Worm (Caenorhabditis elegans): Measurements from ENCODE around the gene srbc-42.

srbc-42 gene

ce11 chrV:2207527-2207926 is 16.5 kb upstream of the srbc-42 start:
- no peak for TF ChIP-seq dao-5 (tag; optimal IDR thresholded peaks at IDR 0.05)
- no peak for TF ChIP-seq him-1 (tag; optimal IDR thresholded peaks at IDR 0.05)
- no peak for TF ChIP-seq W03F9.2 (tag; optimal IDR thresholded peaks at IDR 0.05)

- TF ChIP-seq him-1 (tag; optimal IDR thresholded peaks at IDR 0.05) (no peak), dao-5 (tag; optimal IDR thresholded peaks at IDR 0.05) (no peak), W03F9.2 (tag; optimal IDR thresholded peaks at IDR 0.05) (no peak)
These were observed 15.8 kb upstream of the srbc-42 start, which contains the start of gene svh-11 for ce11 chrV:2206801-2207200. Gene svh-11 (plus strand): TSS chrV:2207101.

DNA sequence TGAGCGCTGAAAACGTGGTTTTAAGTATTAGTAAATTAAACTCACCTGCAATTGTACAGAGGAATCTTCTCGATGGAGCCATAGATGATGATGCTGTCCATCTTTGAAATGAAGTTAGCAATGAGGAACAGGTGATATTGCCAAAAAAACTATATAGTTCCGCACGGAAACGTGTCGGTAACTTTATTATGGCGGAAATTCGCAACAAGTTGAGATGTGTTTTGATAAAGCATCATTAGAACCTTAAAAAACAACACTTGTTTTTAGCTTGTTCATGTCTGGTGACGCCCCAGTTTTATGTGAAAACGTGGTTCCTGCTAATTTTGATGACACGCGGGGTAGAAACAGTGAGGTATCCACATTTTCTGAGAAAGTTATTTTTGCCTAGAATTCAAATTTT is 15.2 kb upstream of the srbc-42 start, which contains the start of gene srt-40:
TSS of gene srt-40 (minus strand) at position 101 of the 400 bp plus-strand sequence.
- no peak for TF ChIP-seq W03F9.2 (tag; optimal IDR thresholded peaks at IDR 0.05)
- TF ChIP-seq dao-5 (tag; optimal IDR thresholded peaks at IDR 0.05): no peak
- no peak for TF ChIP-seq him-1 (tag; optimal IDR thresholded peaks at IDR 0.05)

DNA sequence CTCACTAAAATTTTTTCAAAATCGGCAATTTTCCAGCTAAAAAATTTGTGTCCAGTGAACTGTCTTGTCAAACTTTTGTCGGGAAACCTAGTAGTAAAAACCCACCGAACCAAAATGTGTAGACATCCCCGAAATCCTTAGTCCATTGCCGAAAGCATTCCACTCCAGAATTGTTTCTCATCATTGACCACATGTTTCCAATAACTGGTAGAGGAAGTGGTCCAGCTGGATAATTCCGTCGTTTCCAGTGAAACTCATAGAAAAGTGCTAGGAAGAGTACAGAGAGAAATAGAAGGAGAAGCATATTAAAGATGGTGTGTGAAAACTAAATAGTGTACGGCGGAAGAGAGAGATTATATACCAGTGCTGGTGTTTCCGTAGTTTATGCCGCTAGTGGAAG is 13.1 kb upstream of the srbc-42 start, which contains the start of gene cyp-33C12:
TSS of gene cyp-33C12 (minus strand) at position 321 of the 400 bp plus-strand sequence.
- no peak for TF ChIP-seq him-1 (tag; optimal IDR thresholded peaks at IDR 0.05)
- TF ChIP-seq dao-5 (tag; optimal IDR thresholded peaks at IDR 0.05): no peak
- no peak for TF ChIP-seq W03F9.2 (tag; optimal IDR thresholded peaks at IDR 0.05)

ce11 chrV:2201240-2201639 is 10.2 kb upstream of the srbc-42 start, which contains the start of gene cyp-32B1:
Gene cyp-32B1 (minus strand): TSS chrV:2201415.
- no peak for TF ChIP-seq dao-5 (tag; optimal IDR thresholded peaks at IDR 0.05)
- TF ChIP-seq him-1 (tag; optimal IDR thresholded peaks at IDR 0.05): no peak
- TF ChIP-seq W03F9.2 (tag; optimal IDR thresholded peaks at IDR 0.05): no peak

- TF ChIP-seq him-1 (tag; optimal IDR thresholded peaks at IDR 0.05) (no peak), W03F9.2 (tag; optimal IDR thresholded peaks at IDR 0.05) (no peak), dao-5 (tag; optimal IDR thresholded peaks at IDR 0.05) (no peak)
These were observed 9.4 kb upstream of the srbc-42 start for ce11 chrV:2200402-2200801.

ce11 chrV:2199594-2199993 is 8.6 kb upstream of the srbc-42 start:
- no peak for TF ChIP-seq W03F9.2 (tag; optimal IDR thresholded peaks at IDR 0.05)
- no peak for TF ChIP-seq dao-5 (tag; optimal IDR thresholded peaks at IDR 0.05)
- no peak for TF ChIP-seq him-1 (tag; optimal IDR thresholded peaks at IDR 0.05)

ce11 chrV:2192117-2192516 is 1.1 kb upstream of the srbc-42 start, which contains the start of gene nhr-13:
Gene nhr-13 (plus strand): TSS chrV:2192485.
- no peak for TF ChIP-seq dao-5 (tag; optimal IDR thresholded peaks at IDR 0.05)

DNA sequence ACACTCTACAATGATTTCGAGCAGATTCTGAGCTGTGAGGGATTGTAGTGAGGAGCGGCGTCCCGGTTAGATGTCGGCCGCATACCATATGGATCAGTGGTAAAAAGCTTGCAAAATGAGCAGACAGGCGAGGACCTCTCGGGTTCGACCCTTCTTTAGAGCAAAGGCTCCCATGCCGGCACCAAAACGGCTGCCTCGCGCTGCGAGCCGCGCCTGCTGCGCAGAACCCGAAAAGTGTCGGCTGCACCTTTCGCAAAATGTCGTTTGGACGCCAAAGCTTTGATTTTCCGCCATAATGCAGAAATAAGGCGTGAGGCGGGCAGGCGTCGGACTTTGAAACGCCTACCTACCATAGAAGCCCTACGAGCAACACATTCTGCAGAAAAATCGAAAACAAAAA is 639 bp downstream of the srbc-42 start:
- TF ChIP-seq him-1 (tag; optimal IDR thresholded peaks at IDR 0.05): no peak
- no peak for TF ChIP-seq dao-5 (tag; optimal IDR thresholded peaks at IDR 0.05)
- TF ChIP-seq W03F9.2 (tag; optimal IDR thresholded peaks at IDR 0.05): no peak

DNA sequence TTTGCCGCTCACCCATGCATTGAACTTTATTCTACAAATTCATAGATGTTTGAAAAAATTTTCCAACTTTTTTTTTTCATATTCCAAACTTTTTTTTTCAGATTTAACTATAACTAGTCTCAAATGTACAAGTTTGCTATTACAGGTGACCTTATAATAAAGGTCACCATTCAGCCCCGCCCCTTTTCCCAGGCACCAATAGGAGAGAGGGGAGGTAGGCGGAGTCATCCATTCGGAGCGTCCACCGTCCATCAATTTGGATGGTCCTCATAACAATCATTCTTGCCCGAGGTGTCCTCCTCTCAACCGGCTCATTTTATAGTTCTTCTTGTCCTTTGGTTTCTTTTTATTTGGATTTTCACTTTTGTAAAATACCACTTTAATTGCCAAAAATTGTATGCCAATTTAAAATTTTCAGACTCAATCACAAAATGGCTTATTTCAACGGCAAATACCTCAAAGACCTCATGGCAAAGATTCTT is 3.1 kb downstream of the srbc-42 start, which contains the start of gene Y5H2B.3:
TSS of gene Y5H2B.3 (plus strand) at position 432 of the 482 bp plus-strand sequence.
- TF ChIP-seq W03F9.2 (tag; optimal IDR thresholded peaks at IDR 0.05) (no peak), him-1 (tag; optimal IDR thresholded peaks at IDR 0.05) (no peak), dao-5 (tag; optimal IDR thresholded peaks at IDR 0.05) (no peak)

- no peak for TF ChIP-seq W03F9.2 (tag; optimal IDR thresholded peaks at IDR 0.05)
- no peak for TF ChIP-seq him-1 (tag; optimal IDR thresholded peaks at IDR 0.05)
- no peak for TF ChIP-seq dao-5 (tag; optimal IDR thresholded peaks at IDR 0.05)
These were observed 5.5 kb downstream of the srbc-42 start for ce11 chrV:2185486-2185885.

DNA sequence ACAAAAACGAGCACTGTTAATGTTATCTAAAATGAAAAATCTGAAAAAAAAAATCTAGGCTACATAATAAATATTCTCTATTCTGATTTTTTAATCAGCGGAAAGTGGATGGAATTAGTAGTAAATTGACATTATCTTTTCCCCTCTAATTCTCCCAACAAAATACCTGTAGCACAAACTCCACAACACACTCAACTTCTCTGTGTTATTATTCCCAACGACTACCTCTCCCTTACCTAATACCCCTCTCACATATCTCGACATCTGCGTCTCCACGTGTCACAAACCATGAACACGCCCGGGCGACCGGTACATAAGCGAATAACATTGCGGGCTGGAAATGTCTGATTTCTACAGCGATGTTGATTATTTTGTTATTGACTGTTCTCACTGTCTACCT is 7.9 kb downstream of the srbc-42 start, which contains the start of gene cyp-33C2:
TSS of gene cyp-33C2 (plus strand) at position 327 of the 400 bp plus-strand sequence.
- TF ChIP-seq dao-5 (tag; optimal IDR thresholded peaks at IDR 0.05): no peak
- no peak for TF ChIP-seq W03F9.2 (tag; optimal IDR thresholded peaks at IDR 0.05)
- no peak for TF ChIP-seq him-1 (tag; optimal IDR thresholded peaks at IDR 0.05)

ce11 chrV:2181738-2182137 is 9.3 kb downstream of the srbc-42 start, which contains the start of gene srbc-16:
Gene srbc-16 (plus strand): TSS chrV:2182038.
- TF ChIP-seq dao-5 (tag; optimal IDR thresholded peaks at IDR 0.05) (no peak), him-1 (tag; optimal IDR thresholded peaks at IDR 0.05) (no peak), W03F9.2 (tag; optimal IDR thresholded peaks at IDR 0.05) (no peak)

- TF ChIP-seq W03F9.2 (tag; optimal IDR thresholded peaks at IDR 0.05) (no peak), him-1 (tag; optimal IDR thresholded peaks at IDR 0.05) (no peak), dao-5 (tag; optimal IDR thresholded peaks at IDR 0.05) (no peak)
These were observed 11.8 kb downstream of the srbc-42 start, which contains the start of gene cyp-33C1 for ce11 chrV:2179214-2179613. Gene cyp-33C1 (plus strand): TSS chrV:2179514.

ce11 chrV:2177307-2177764 is 13.7 kb downstream of the srbc-42 start, which contains the start of gene srbc-17:
Gene srbc-17 (plus strand): TSS chrV:2177714.
- no peak for TF ChIP-seq W03F9.2 (tag; optimal IDR thresholded peaks at IDR 0.05)
- TF ChIP-seq dao-5 (tag; optimal IDR thresholded peaks at IDR 0.05): no peak
- no peak for TF ChIP-seq him-1 (tag; optimal IDR thresholded peaks at IDR 0.05)
